Worm (Caenorhabditis elegans): ENCODE results near the gene nhr-34.
A peak's percentile ranks its signal among the peaks of the same experiment; 100 is the strongest.

The nhr-34 gene

ce11 chrIV:9669969-9670368, 5.5 kb downstream of the nhr-34 start (continued):
- no peak for TF ChIP-seq elt-3 (tag; optimal IDR thresholded peaks at IDR 0.05)
- no peak for TF ChIP-seq zag-1 (tag; optimal IDR thresholded peaks at IDR 0.05)
- no peak for TF ChIP-seq aly-2 (tag; optimal IDR thresholded peaks at IDR 0.05)
- TF ChIP-seq nhr-129 (tag; optimal IDR thresholded peaks at IDR 0.05) = peak; percentile 65
- TF ChIP-seq C34F6.9 (tag; optimal IDR thresholded peaks at IDR 0.05) = no peak
- no peak for TF ChIP-seq skn-1 (tag; optimal IDR thresholded peaks at IDR 0.05)
- TF ChIP-seq fos-1 (tag; optimal IDR thresholded peaks at IDR 0.05) = peak; percentile 37
- TF ChIP-seq nhr-77 (tag; optimal IDR thresholded peaks at IDR 0.05) = no peak
- no peak for TF ChIP-seq ceh-82 (tag; optimal IDR thresholded peaks at IDR 0.05)

- TF ChIP-seq blmp-1 (tag; optimal IDR thresholded peaks at IDR 0.05; ENCODE audit: insufficient read depth) (no peak), ztf-4 (tag; optimal IDR thresholded peaks at IDR 0.05) (peak; percentile 38), F13H6.1 (tag; optimal IDR thresholded peaks at IDR 0.05) (peak; percentile 59), unc-39 (tag; optimal IDR thresholded peaks at IDR 0.05) (no peak), ztf-1 (GFP tag; conservative IDR thresholded peaks at IDR 0.05) (no peak), nhr-129 (tag; optimal IDR thresholded peaks at IDR 0.05) (peak; percentile 3), nhr-23 (tag; optimal IDR thresholded peaks at IDR 0.05) (no peak), lsy-2 (tag; optimal IDR thresholded peaks at IDR 0.05) (peak in 1 of 2 experiments; percentile 39), sma-9 (GFP tag; optimal IDR thresholded peaks at IDR 0.05) (peak; percentile 77), sma-9 (tag; optimal IDR thresholded peaks at IDR 0.05) (no peak), dmd-4 (tag; optimal IDR thresholded peaks at IDR 0.05) (no peak), egl-27 (tag; optimal IDR thresholded peaks at IDR 0.05) (no peak), sma-3 (GFP tag; optimal IDR thresholded peaks at IDR 0.05) (no peak), ceh-16 (tag; optimal IDR thresholded peaks at IDR 0.05) (no peak), crh-2 (tag; optimal IDR thresholded peaks at IDR 0.05) (peak; percentile 44), aly-2 (tag; optimal IDR thresholded peaks at IDR 0.05) (no peak)
These were observed 7.3 kb downstream of the nhr-34 start for ce11 chrIV:9668103-9668672.

ce11 chrIV:9667084-9667483, 8.4 kb downstream of the nhr-34 start:
- TF ChIP-seq sma-9 (GFP tag; optimal IDR thresholded peaks at IDR 0.05) (peak; percentile 90), sma-9 (tag; optimal IDR thresholded peaks at IDR 0.05) (no peak), ceh-16 (tag; optimal IDR thresholded peaks at IDR 0.05) (no peak), F13H6.1 (tag; optimal IDR thresholded peaks at IDR 0.05) (peak; percentile 22)

ce11 chrIV:9659999-9660398, 15.5 kb downstream of the nhr-34 start:
- no peak for TF ChIP-seq blmp-1 (tag; optimal IDR thresholded peaks at IDR 0.05; ENCODE audit: insufficient read depth)
- no peak for TF ChIP-seq nhr-23 (tag; optimal IDR thresholded peaks at IDR 0.05)
- TF ChIP-seq nhr-21 (tag; optimal IDR thresholded peaks at IDR 0.05) = no peak
- TF ChIP-seq zag-1 (tag; optimal IDR thresholded peaks at IDR 0.05) = no peak
- no peak for TF ChIP-seq ztf-11 (tag; optimal IDR thresholded peaks at IDR 0.05)
- TF ChIP-seq nhr-237 (tag; optimal IDR thresholded peaks at IDR 0.05) = no peak
- TF ChIP-seq unc-55 (GFP tag; optimal IDR thresholded peaks at IDR 0.05) = no peak
- no peak for TF ChIP-seq nhr-10 (tag; optimal IDR thresholded peaks at IDR 0.05)
- TF ChIP-seq lin-11 (tag; optimal IDR thresholded peaks at IDR 0.05) = no peak
- no peak for TF ChIP-seq crh-2 (tag; optimal IDR thresholded peaks at IDR 0.05)
- no peak for TF ChIP-seq alr-1 (tag; optimal IDR thresholded peaks at IDR 0.05)
- TF ChIP-seq ztf-1 (GFP tag; conservative IDR thresholded peaks at IDR 0.05) = no peak

ce11 chrIV:9657753-9658152, 17.7 kb downstream of the nhr-34 start, which contains the start of gene acc-1:
acc-1 (plus strand) TSS chrIV:9658053.
- TF ChIP-seq elt-1 (tag; optimal IDR thresholded peaks at IDR 0.05) (no peak), F13H6.1 (tag; optimal IDR thresholded peaks at IDR 0.05) (no peak), unc-62 (GFP tag; optimal IDR thresholded peaks at IDR 0.05) (no peak), unc-55 (GFP tag; optimal IDR thresholded peaks at IDR 0.05) (no peak), ama-1 (optimal IDR thresholded peaks at IDR 0.05) (no peak), nhr-12 (tag; optimal IDR thresholded peaks at IDR 0.05) (no peak)

- no peak for TF ChIP-seq nhr-129 (tag; optimal IDR thresholded peaks at IDR 0.05)
- no peak for TF ChIP-seq peb-1 (tag; optimal IDR thresholded peaks at IDR 0.05)
- TF ChIP-seq nhr-25 (tag; optimal IDR thresholded peaks at IDR 0.05) = no peak
These were observed 19.9 kb downstream of the nhr-34 start for ce11 chrIV:9655556-9655955.
